Worm (Caenorhabditis elegans): ENCODE data around the gene droe-8.

- TF ChIP-seq lin-15B (tag; optimal IDR thresholded peaks at IDR 0.05) (no peak), ama-1 (optimal IDR thresholded peaks at IDR 0.05) (no peak)
These were observed 10.2 kb upstream of the droe-8 start, which contains the start of gene glr-5 for ce11 chrV:8716175-8716574.

All from whole organism, L3 larva.